Worm (Caenorhabditis elegans) whole organism, L2 larva: ENCODE results near the gene Y66A7A.9.

Experiments
- C34F6.9 ChIP-seq: fragments of 150-350 bp; optimal IDR thresholded peaks from 2 replicates; lab custom pipeline; 2014; ENCODE audit warnings: missing biosample characterization, missing genetic modification characterization
- F13H6.1 ChIP-seq: sonication (generic microtip); optimal IDR thresholded peaks from 2 replicates; lab custom pipeline; 2016; ENCODE audit warnings: missing genetic modification characterization, missing compliant biosample characterization
- R02D3.7 ChIP-seq: fragments of 150-350 bp; optimal IDR thresholded peaks from 2 replicates; lab custom pipeline; 2014; ENCODE audit warnings: missing biosample characterization, missing genetic modification characterization
- Y55F3AM.14 ChIP-seq: fragments of 200-800 bp; sonication (Bioruptor generic); optimal IDR thresholded peaks from 2 replicates; lab custom pipeline; 2018; ENCODE audit warnings: mild to moderate bottlenecking, missing genetic modification characterization, missing compliant biosample characterization
- aly-2 ChIP-seq: fragments of 150-350 bp; optimal IDR thresholded peaks from 2 replicates; lab custom pipeline; 2014; ENCODE audit warnings: missing biosample characterization, missing genetic modification characterization
- ama-1 ChIP-seq: fragments of 150-350 bp; optimal IDR thresholded peaks from 2 replicates; lab custom pipeline; 2018; ENCODE audit warnings: inconsistent platforms
- blmp-1 ChIP-seq: sonication (generic microtip); optimal IDR thresholded peaks from 2 replicates; lab custom pipeline; 2017; ENCODE audit warnings: missing genetic modification characterization, mild to moderate bottlenecking, missing compliant biosample characterization, antibody characterized with exemption, moderate library complexity; ENCODE audit not compliant: insufficient read depth
- ceh-16 ChIP-seq: fragments of 150-350 bp; optimal IDR thresholded peaks from 2 replicates; lab custom pipeline; 2014; ENCODE audit warnings: missing biosample characterization, missing genetic modification characterization
- ceh-82 ChIP-seq: fragments of 150-350 bp; optimal IDR thresholded peaks from 2 replicates; lab custom pipeline; 2014; ENCODE audit warnings: missing biosample characterization, missing genetic modification characterization
- crh-2 ChIP-seq: sonication (generic microtip); optimal IDR thresholded peaks from 2 replicates; lab custom pipeline; 2017; ENCODE audit warnings: missing biosample characterization, missing genetic modification characterization
- egl-27 ChIP-seq: sonication (generic microtip); optimal IDR thresholded peaks from 3 replicates; lab custom pipeline; 2017; ENCODE audit warnings: missing biosample characterization, missing genetic modification reagents, missing genetic modification characterization
- elt-1 ChIP-seq: fragments of 150-350 bp; optimal IDR thresholded peaks from 2 replicates; lab custom pipeline; 2014; ENCODE audit warnings: missing biosample characterization, missing genetic modification characterization
- elt-3 ChIP-seq: sonication (generic microtip); optimal IDR thresholded peaks from 2 replicates; lab custom pipeline; 2017; ENCODE audit warnings: missing biosample characterization, missing genetic modification characterization
- fos-1 ChIP-seq: fragments of 150-350 bp; optimal IDR thresholded peaks from 2 replicates; lab custom pipeline; 2014; ENCODE audit warnings: missing biosample characterization, missing genetic modification characterization
- lin-11 ChIP-seq: fragments of 150-350 bp; sonication (generic microtip); optimal IDR thresholded peaks from 2 replicates; lab custom pipeline; 2014; ENCODE audit warnings: missing biosample characterization, missing genetic modification characterization, inconsistent platforms, mixed read lengths
- lin-13 ChIP-seq: fragments of 150-350 bp; optimal IDR thresholded peaks from 2 replicates; lab custom pipeline; 2014; ENCODE audit warnings: missing biosample characterization, missing genetic modification reagents, missing genetic modification characterization
- lsy-2 ChIP-seq, 2 experiments: fragments of 150-350 bp in 1 of 2; sonication (generic microtip) in 1 of 2; optimal IDR thresholded peaks; 2 replicates each; lab custom pipeline; 2014 to 2017; ENCODE audit warnings: missing biosample characterization in 2 of 2, missing genetic modification characterization in 2 of 2
- mbf-1 ChIP-seq: sonication (generic microtip); optimal IDR thresholded peaks from 2 replicates; lab custom pipeline; 2017; ENCODE audit warnings: missing biosample characterization, missing genetic modification characterization
- nhr-11 ChIP-seq: fragments of 150-350 bp; optimal IDR thresholded peaks from 2 replicates; lab custom pipeline; 2014; ENCODE audit warnings: missing biosample characterization, missing genetic modification characterization
- nhr-12 ChIP-seq: fragments of 150-350 bp; optimal IDR thresholded peaks from 2 replicates; lab custom pipeline; 2014; ENCODE audit warnings: missing biosample characterization, missing genetic modification characterization
- nhr-129 ChIP-seq: fragments of 150-350 bp; optimal IDR thresholded peaks from 2 replicates; lab custom pipeline; 2014; ENCODE audit warnings: missing biosample characterization, missing genetic modification characterization
- nhr-21 ChIP-seq: fragments of 150-350 bp; optimal IDR thresholded peaks from 2 replicates; lab custom pipeline; 2014; ENCODE audit warnings: missing biosample characterization, missing genetic modification characterization
- nhr-23 ChIP-seq: fragments of 150-350 bp; optimal IDR thresholded peaks from 2 replicates; lab custom pipeline; 2014; ENCODE audit warnings: missing biosample characterization, missing genetic modification reagents, missing genetic modification characterization
- nhr-237 ChIP-seq: fragments of 150-350 bp; optimal IDR thresholded peaks from 2 replicates; lab custom pipeline; 2014; ENCODE audit warnings: missing biosample characterization, missing genetic modification characterization
- nhr-25 ChIP-seq: fragments of 150-350 bp; sonication (generic microtip); optimal IDR thresholded peaks from 3 replicates; lab custom pipeline; 2014; ENCODE audit warnings: missing biosample characterization, missing genetic modification characterization
- nhr-6 ChIP-seq: fragments of 150-350 bp; optimal IDR thresholded peaks from 2 replicates; lab custom pipeline; 2014; ENCODE audit warnings: missing biosample characterization, missing genetic modification characterization
- peb-1 ChIP-seq: fragments of 150-350 bp; optimal IDR thresholded peaks from 2 replicates; lab custom pipeline; 2014; ENCODE audit warnings: missing biosample characterization, missing genetic modification characterization
- sma-3 ChIP-seq: sonication (generic microtip); optimal IDR thresholded peaks from 2 replicates; lab custom pipeline; 2016; ENCODE audit warnings: missing genetic modification reagents, missing genetic modification characterization, missing compliant biosample characterization
- snpc-4 ChIP-seq: fragments of 150-350 bp; optimal IDR thresholded peaks from 2 replicates; lab custom pipeline; 2014; ENCODE audit warnings: missing biosample characterization, missing genetic modification characterization
- unc-39 ChIP-seq: fragments of 150-350 bp; optimal IDR thresholded peaks from 2 replicates; lab custom pipeline; 2014; ENCODE audit warnings: missing biosample characterization, missing genetic modification characterization
- unc-55 ChIP-seq: fragments of 150-350 bp; sonication (generic microtip); optimal IDR thresholded peaks from 3 replicates; lab custom pipeline; 2014; ENCODE audit warnings: missing biosample characterization, missing genetic modification reagents, missing genetic modification characterization
- zag-1 ChIP-seq: fragments of 150-350 bp; optimal IDR thresholded peaks from 2 replicates; lab custom pipeline; 2014; ENCODE audit warnings: missing biosample characterization, missing genetic modification characterization
- ztf-1 ChIP-seq: fragments of 200-800 bp; sonication (Bioruptor generic); conservative IDR thresholded peaks from 2 replicates; pipeline ENCODE4 v1.3.6; 2022; ENCODE audit warnings: missing genetic modification characterization, missing compliant biosample characterization
- ztf-4 ChIP-seq: fragments of 150-350 bp; optimal IDR thresholded peaks from 2 replicates; lab custom pipeline; 2014; ENCODE audit warnings: missing biosample characterization, missing genetic modification characterization

The Y66A7A.9 gene

DNA sequence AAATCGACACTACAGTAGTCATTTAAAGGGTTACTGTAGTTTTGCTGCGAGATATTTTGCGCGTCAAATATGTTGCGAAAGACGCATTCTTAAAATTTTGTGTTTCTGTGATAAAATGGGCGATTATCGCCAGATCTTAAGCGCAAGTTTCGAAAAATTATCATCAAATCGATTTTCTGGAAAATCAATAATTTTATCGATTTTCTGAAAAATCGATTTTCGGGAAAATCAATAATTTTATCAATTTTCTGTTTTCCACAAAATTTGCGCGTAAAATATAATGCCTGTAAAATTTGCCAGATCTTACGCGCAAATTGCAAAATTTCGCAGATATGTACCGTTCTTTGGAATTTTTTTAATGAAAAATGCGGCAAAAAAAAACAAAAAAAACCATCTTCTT lies 20.2 kb downstream of the Y66A7A.9 start:
- TF ChIP-seq unc-39 (tag; lab: Kevin White, UChicago) = no peak
- no peak for TF ChIP-seq nhr-25 (tag; lab: Kevin White, UChicago)
- TF ChIP-seq ztf-4 = no peak

ce11 chrIII:11590255-11590654 lies 22.0 kb downstream of the Y66A7A.9 start:
- TF ChIP-seq unc-55 (GFP tag; lab: Kevin White, UChicago) (no peak), ztf-1 (GFP tag; lab: Robert Waterston, UW) (no peak), Y55F3AM.14 (GFP tag; lab: Kevin White, UChicago) (no peak), lsy-2 (tag; optimal IDR thresholded peaks at IDR 0.05; lab: Kevin White, UChicago) (no peak), R02D3.7 (no peak), elt-3 (tag; lab: Kevin White, UChicago) (no peak), nhr-12 (tag; lab: Kevin White, UChicago) (no peak), ceh-16 (no peak), ztf-4 (no peak), nhr-129 (tag; lab: Kevin White, UChicago) (no peak), nhr-11 (tag; lab: Kevin White, UChicago) (no peak), snpc-4 (tag; lab: Kevin White, UChicago) (no peak), lin-13 (no peak), ceh-82 (tag; lab: Kevin White, UChicago) (no peak), lin-11 (tag; lab: Kevin White, UChicago) (no peak), mbf-1 (no peak), ama-1 (no peak), zag-1 (tag; lab: Kevin White, UChicago) (no peak)

DNA sequence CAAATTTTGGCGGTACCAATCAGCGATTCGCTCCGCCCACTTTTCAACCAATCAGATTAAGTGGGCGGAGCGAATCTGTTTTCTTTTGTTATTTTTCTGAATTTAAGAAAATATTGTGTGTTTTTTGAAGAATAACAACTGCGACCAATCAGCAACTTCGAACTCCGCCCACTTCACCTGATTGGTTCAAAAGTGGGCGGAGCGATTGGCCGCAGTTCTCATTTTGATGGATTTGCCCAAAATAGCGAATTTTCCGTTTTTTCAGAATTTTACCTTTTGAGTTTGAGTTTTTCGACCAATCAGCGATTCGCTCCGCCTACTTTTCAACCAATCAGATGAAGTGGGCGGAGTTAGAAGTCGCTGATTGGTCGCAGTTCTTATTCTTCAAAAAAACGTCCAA lies 23.0 kb downstream of the Y66A7A.9 start:
- TF ChIP-seq F13H6.1 (tag; lab: Kevin White, UChicago) (no peak), nhr-25 (tag; lab: Kevin White, UChicago) (no peak), elt-1 (no peak), mbf-1 (no peak), ceh-82 (tag; lab: Kevin White, UChicago) (no peak), nhr-12 (tag; lab: Kevin White, UChicago) (no peak), elt-3 (tag; lab: Kevin White, UChicago) (no peak), lin-13 (no peak), nhr-6 (tag; lab: Kevin White, UChicago) (no peak)

DNA sequence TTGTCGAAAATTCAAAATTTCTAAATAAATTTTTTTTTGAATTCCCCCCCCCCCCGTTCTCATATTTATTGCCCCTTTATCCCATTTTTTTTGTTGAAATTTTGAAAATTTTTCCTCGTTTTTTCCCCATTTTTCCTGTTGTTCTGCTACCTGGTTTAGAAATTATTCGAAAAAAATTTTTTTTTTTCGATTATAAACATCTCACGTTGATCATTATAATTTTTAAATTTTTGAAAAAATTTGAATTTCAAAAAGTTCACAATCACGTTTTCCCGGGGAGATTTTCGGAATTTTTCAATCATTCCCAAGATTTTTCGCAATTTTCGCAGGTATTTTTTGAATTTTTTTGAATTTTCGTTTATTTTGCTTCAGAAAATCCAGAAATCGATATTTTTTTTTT lies 23.4 kb downstream of the Y66A7A.9 start, which contains the start of gene Y66D12A.3:
Gene Y66D12A.3, plus strand, starts transcription at position 301 of the 400 bp plus-strand sequence.
- TF ChIP-seq nhr-12 (tag; lab: Kevin White, UChicago) (no peak), nhr-237 (tag; lab: Kevin White, UChicago) (no peak), sma-3 (GFP tag; lab: Kevin White, UChicago) (no peak), C34F6.9 (tag; lab: Kevin White, UChicago) (no peak), F13H6.1 (tag; lab: Kevin White, UChicago) (no peak), ceh-16 (no peak), nhr-11 (tag; lab: Kevin White, UChicago) (no peak), R02D3.7 (no peak), egl-27 (no peak), blmp-1 (no peak)

ce11 chrIII:11582569-11582968 lies 29.7 kb downstream of the Y66A7A.9 start:
- TF ChIP-seq crh-2 (no peak), nhr-237 (tag; lab: Kevin White, UChicago) (no peak), Y55F3AM.14 (GFP tag; lab: Kevin White, UChicago) (no peak), nhr-21 (tag; lab: Kevin White, UChicago) (no peak), fos-1 (tag; lab: Kevin White, UChicago) (no peak), elt-1 (no peak), nhr-12 (tag; lab: Kevin White, UChicago) (no peak), nhr-23 (tag; lab: Kevin White, UChicago) (no peak), ceh-82 (tag; lab: Kevin White, UChicago) (no peak), nhr-11 (tag; lab: Kevin White, UChicago) (no peak), peb-1 (tag; lab: Kevin White, UChicago) (no peak), nhr-25 (tag; lab: Kevin White, UChicago) (no peak), aly-2 (no peak), ztf-4 (no peak), blmp-1 (no peak)
